Fruit fly (Drosophila melanogaster): ENCODE measurements around the gene CG7886.

CG7886 gene

DNA sequence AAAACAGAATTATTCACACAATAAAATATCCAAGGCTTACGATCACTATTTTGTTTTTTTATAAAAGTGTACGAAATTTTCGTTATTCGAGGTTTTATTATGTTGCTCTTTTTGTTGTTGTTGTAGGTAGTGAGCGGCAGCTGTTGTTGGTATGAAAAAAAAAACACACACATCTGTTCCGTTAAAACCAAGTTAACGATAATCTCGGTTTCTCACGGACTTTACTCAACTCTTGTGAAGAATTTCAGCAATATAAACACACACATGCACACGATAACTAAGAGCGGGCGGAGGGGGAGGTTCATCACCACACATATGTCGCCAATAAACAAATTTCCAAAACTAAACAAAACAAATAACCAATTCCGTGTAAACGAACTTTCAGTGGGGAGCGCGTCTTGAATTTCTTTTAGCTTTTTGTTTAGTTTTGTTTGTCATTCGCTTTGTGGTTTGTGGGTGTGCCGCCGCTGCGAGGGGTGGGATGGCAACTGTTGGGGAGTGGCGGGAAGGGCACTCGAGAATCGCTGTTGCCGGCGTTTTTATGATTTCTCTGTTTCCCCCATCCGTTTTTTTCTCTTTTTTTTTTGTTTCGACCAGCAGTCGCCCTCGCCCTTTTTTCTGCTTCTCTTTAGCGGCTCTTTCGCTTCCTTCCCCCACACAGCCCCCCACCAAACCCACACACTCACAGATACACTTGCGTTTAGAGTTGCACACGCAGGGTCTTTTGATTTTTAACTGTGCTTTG is 12.0 kb upstream of the CG7886 start (continued):
- TF ChIP-seq sd (tag; optimal IDR thresholded peaks at IDR 0.05) (peak; percentile 7), cg (GFP tag; optimal IDR thresholded peaks at IDR 0.05) (no peak), CG34224 (GFP tag; IDR thresholded peaks at IDR 0.05; ENCODE audit: partially characterized antibody) (peak; percentile 15; the same call in 1 of the 3 replicates), CHES-1-like (GFP tag; optimal IDR thresholded peaks at IDR 0.05) (peak; percentile 22), Ets97D (GFP tag; optimal IDR thresholded peaks at IDR 0.05) (no peak), ci (GFP tag; IDR thresholded peaks at IDR 0.05) (peak; percentile 46; the same call in 1 of the 3 replicates), psq (GFP tag; optimal IDR thresholded peaks at IDR 0.05) (peak; percentile 86), sr (GFP tag; IDR thresholded peaks at IDR 0.05) (peak; percentile 40; the same call in 1 of the 3 replicates), Dbx (GFP tag; IDR thresholded peaks at IDR 0.05) (peak; percentile 57; the same call in 2 of the 3 replicates), eyg (GFP tag; optimal IDR thresholded peaks at IDR 0.05) (peak; percentile 11)

DNA sequence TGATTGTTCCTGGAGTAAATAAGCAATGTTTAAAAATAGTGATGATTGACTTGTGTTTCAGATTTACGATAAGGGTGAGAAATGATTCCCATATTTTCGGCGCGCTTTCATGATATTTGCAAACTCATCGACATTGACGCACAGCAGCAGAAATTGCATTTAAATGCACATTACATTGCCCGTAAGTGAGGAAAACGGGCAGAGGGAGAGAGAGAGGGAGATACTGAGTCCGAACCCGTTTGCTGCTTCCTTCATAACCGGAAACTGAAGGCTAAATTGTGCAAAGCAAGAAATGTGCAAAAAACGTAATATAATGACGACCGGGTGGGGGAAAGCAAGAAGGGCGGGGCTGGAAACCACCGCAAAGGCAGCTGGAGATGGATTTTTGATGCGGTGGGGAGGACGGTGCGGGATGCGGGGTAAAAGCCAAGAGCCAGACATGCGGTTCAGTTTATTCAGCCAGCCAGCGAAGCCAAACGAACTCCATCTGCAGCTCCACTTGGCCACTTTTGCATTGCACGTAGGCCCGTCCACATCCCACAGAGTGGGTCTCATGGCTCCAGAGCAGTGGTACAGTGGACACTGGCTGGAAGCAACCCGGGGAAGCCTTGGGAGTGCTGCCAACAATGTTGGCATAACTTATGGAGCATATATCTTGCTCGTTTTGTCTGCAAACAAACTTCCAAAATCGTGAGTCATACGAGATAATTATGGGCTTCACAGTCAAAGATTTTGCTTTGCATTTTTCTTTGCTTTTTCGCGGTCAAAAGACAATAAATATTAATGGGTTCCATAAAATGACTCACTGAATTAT is 10.9 kb upstream of the CG7886 start:
- TF ChIP-seq sob (GFP tag; IDR thresholded peaks at IDR 0.05) = 0 out of 2 replicates have a peak, but pooled peaks have one; percentile 18
- 0 out of 2 replicates have a peak, but pooled peaks have one; percentile 24 for TF ChIP-seq chm (GFP tag; IDR thresholded peaks at IDR 0.05)
- no peak for TF ChIP-seq MTF-1 (GFP tag; optimal IDR thresholded peaks at IDR 0.05; ENCODE audit: borderline replicate concordance)
- TF ChIP-seq CG34224 (GFP tag; IDR thresholded peaks at IDR 0.05; ENCODE audit: partially characterized antibody) = no peak
- TF ChIP-seq ash1 (GFP tag; optimal IDR thresholded peaks at IDR 0.05) = no peak
- TF ChIP-seq HLH54F (GFP tag; optimal IDR thresholded peaks at IDR 0.05) = no peak
- 0 out of 3 replicates have a peak, but pooled peaks have one; percentile 38 for TF ChIP-seq dysf (GFP tag; IDR thresholded peaks at IDR 0.05)
- TF ChIP-seq nom (GFP tag; optimal IDR thresholded peaks at IDR 0.05) = peak; percentile 41
- no peak for TF ChIP-seq gro (GFP tag; optimal IDR thresholded peaks at IDR 0.05)
- TF ChIP-seq bbx (GFP tag; IDR thresholded peaks at IDR 0.05; ENCODE audit: partially characterized antibody) = no peak
- TF ChIP-seq Oaz (GFP tag; IDR thresholded peaks at IDR 0.05) = no peak
- TF ChIP-seq unc-4 (GFP tag; IDR thresholded peaks at IDR 0.05; ENCODE audit: partially characterized antibody) = no peak
- TF ChIP-seq Kr (GFP tag; optimal IDR thresholded peaks at IDR 0.05) = no peak
- TF ChIP-seq mirr (GFP tag; optimal IDR thresholded peaks at IDR 0.05) = no peak
- 0 out of 2 replicates have a peak, but pooled peaks have one; percentile 47 for TF ChIP-seq crol (GFP tag; IDR thresholded peaks at IDR 0.05)
- TF ChIP-seq CG10462 (GFP tag; optimal IDR thresholded peaks at IDR 0.05) = no peak
- TF ChIP-seq CG31441 (GFP tag; IDR thresholded peaks at IDR 0.05) = no peak
- TF ChIP-seq CG12659 (GFP tag; optimal IDR thresholded peaks at IDR 0.05) = no peak
- no peak for TF ChIP-seq sens-2 (GFP tag; IDR thresholded peaks at IDR 0.05)
- 0 out of 2 replicates have a peak, but pooled peaks have one; percentile 10 for TF ChIP-seq E2f2 (GFP tag; IDR thresholded peaks at IDR 0.05)
- TF ChIP-seq CG8944 (GFP tag; optimal IDR thresholded peaks at IDR 0.05) = no peak
- no peak for TF ChIP-seq D19B (GFP tag; optimal IDR thresholded peaks at IDR 0.05)
- 0 out of 3 replicates have a peak, but pooled peaks have one; percentile 11 for TF ChIP-seq ase (GFP tag; IDR thresholded peaks at IDR 0.05)
- TF ChIP-seq peb (GFP tag; IDR thresholded peaks at IDR 0.05) = no peak
- peak; percentile 58 for TF ChIP-seq Med (GFP tag)
- peak; percentile 42 for TF ChIP-seq sens (GFP tag)
- 0 out of 3 replicates have a peak, but pooled peaks have one; percentile 9 for TF ChIP-seq CG6175 (GFP tag; IDR thresholded peaks at IDR 0.05)
- no peak for TF ChIP-seq BtbVII (GFP tag; optimal IDR thresholded peaks at IDR 0.05)
- no peak for TF ChIP-seq Doc2 (GFP tag; IDR thresholded peaks at IDR 0.05)
- TF ChIP-seq CG34422 (GFP tag; IDR thresholded peaks at IDR 0.05) = 0 out of 3 replicates have a peak, but pooled peaks have one; percentile 25
- no peak for TF ChIP-seq CG17361 (GFP tag; IDR thresholded peaks at IDR 0.05)
- TF ChIP-seq Eip74EF (GFP tag; optimal IDR thresholded peaks at IDR 0.05) = no peak
- TF ChIP-seq otp (GFP tag; IDR thresholded peaks at IDR 0.05) = 0 out of 3 replicates have a peak, but pooled peaks have one; percentile 18
- 0 out of 2 replicates have a peak, but pooled peaks have one; percentile 51 for TF ChIP-seq CG16779 (GFP tag; IDR thresholded peaks at IDR 0.05)
- TF ChIP-seq CG6813 (GFP tag; optimal IDR thresholded peaks at IDR 0.05) = no peak
- TF ChIP-seq grn (GFP tag; optimal IDR thresholded peaks at IDR 0.05) = peak; percentile 20
- 0 out of 2 replicates have a peak, but pooled peaks have one; percentile 17 for TF ChIP-seq CG11696 (GFP tag; IDR thresholded peaks at IDR 0.05)

Measured in whole organism, embryonic.